Worm (Caenorhabditis elegans): ENCODE data around the gene srd-13.

Gene srd-13

DNA sequence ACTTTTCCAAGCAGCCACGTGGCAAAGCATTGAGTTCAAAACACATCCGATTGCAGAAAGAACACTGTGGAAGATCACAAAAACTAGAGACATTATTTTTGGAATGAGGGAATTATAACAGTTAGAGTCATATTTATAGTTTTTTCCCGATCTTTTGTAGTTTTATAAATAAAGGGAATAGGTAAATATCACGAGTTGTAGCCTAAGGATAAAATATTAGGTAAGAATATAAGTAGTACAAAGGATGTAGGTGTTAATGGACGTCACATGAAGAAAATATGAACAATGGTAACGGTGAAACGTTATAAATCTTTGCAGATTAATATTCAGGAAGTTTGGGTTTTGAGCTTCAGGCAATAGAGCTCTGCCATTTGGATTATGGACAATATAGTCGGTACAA, 39.0 kb upstream of the srd-13 start, which contains the start of gene srd-5:
TSS of gene srd-5 (minus strand) at position 101 of the 400 bp plus-strand sequence.
- no peak for TF ChIP-seq ama-1 (optimal IDR thresholded peaks at IDR 0.05)
- no peak for TF ChIP-seq xbp-1 (tag; optimal IDR thresholded peaks at IDR 0.05)

DNA sequence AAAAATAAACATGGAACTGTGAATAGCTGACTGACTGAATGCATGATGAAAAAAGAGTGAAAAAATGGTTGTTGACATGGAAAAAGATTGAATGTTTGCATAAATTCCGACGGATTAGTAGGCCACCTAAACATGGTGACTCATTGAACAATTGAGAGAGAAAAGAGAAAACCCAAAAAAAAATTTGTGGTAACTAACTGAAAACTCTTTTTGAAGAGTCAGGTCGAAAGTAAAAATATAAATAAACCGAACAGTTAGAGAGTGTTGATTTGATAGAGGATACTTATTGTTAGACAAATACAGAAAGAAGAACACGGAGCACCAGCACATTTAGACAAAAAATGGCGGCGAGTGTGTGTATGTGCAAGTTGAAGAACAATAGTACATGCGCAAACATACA, 35.9 kb upstream of the srd-13 start:
- TF ChIP-seq jun-1 (tag; optimal IDR thresholded peaks at IDR 0.05): no peak
- no peak for TF ChIP-seq pax-3 (tag; optimal IDR thresholded peaks at IDR 0.05)
- no peak for TF ChIP-seq lir-3 (tag; optimal IDR thresholded peaks at IDR 0.05; ENCODE audit: poor library complexity)
- TF ChIP-seq efl-3 (GFP tag; optimal IDR thresholded peaks at IDR 0.05): no peak
- peak; percentile 57 for TF ChIP-seq nhr-85 (tag)
- no peak for TF ChIP-seq tbx-2 (tag; optimal IDR thresholded peaks at IDR 0.05)
- TF ChIP-seq tlp-1 (tag; optimal IDR thresholded peaks at IDR 0.05): no peak
- TF ChIP-seq mdl-1 (tag; optimal IDR thresholded peaks at IDR 0.05): no peak
- TF ChIP-seq unc-98 (GFP tag; IDR thresholded peaks at IDR 0.05): no peak

DNA sequence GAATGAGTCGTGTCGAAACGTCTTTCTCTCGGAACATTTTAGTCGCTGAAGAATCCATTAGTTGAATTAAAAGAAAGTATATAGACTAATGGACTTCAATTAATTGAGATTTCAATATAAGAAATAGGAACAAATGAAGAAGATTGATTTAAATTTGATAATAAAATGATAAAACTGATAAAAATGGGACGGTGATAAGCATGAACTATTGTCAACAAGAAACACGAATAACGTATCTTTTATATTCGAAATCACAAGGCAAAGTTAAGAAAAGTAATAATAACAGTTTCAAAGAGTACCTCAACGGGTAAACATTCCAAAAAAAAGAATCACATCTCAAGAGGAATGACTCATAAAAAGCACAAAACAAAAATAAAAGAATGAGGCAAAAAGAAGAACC, 34.0 kb upstream of the srd-13 start, which contains the start of gene T19E7.6:
TSS of gene T19E7.6 (minus strand) at position 45 of the 400 bp plus-strand sequence.
- TF ChIP-seq snu-23 (GFP tag; optimal IDR thresholded peaks at IDR 0.05) (no peak), elt-3 (tag; optimal IDR thresholded peaks at IDR 0.05) (peak in 1 of 6 experiments; percentile 45)

DNA sequence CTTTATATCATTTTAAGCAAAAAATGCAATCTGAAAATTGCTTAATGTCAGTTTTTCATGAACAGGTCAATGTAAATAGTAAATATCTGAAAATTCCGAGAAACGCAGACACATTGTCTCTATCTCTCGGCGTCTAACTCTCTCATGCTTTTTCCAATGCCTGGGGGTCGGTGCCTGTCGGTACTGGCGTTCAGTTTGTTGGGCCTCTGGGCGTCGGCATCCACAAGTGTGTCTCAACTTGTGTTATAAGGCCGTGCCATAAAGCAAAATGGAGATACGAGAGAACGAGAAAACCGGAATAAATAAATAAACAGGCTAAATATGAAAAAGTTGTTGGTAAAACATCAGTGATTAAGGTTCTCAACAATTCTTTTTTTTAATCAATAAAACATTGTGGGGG, 31.7 kb upstream of the srd-13 start:
- no peak for TF ChIP-seq mab-9 (GFP tag; IDR thresholded peaks at IDR 0.05)
- TF ChIP-seq nhr-28 (tag; optimal IDR thresholded peaks at IDR 0.05): no peak
- peak in 1 of 3 experiments; percentile 4 for TF ChIP-seq ceh-82 (tag; optimal IDR thresholded peaks at IDR 0.05)
- TF ChIP-seq nhr-76 (tag; optimal IDR thresholded peaks at IDR 0.05): no peak
- TF ChIP-seq pqm-1 (tag; optimal IDR thresholded peaks at IDR 0.05): no peak
- no peak for TF ChIP-seq unc-62 (GFP tag; optimal IDR thresholded peaks at IDR 0.05)
- no peak for TF ChIP-seq dsc-1 (tag; optimal IDR thresholded peaks at IDR 0.05)
- peak; percentile 39 for TF ChIP-seq mep-1 (tag; optimal IDR thresholded peaks at IDR 0.05)
- no peak for TF ChIP-seq nhr-77 (tag; optimal IDR thresholded peaks at IDR 0.05)
- peak; percentile 57 for TF ChIP-seq lin-14 (GFP tag; optimal IDR thresholded peaks at IDR 0.05)
- TF ChIP-seq nhr-90 (tag; optimal IDR thresholded peaks at IDR 0.05; ENCODE audit: poor library complexity): no peak
- TF ChIP-seq blmp-1 (tag; optimal IDR thresholded peaks at IDR 0.05): no peak

DNA sequence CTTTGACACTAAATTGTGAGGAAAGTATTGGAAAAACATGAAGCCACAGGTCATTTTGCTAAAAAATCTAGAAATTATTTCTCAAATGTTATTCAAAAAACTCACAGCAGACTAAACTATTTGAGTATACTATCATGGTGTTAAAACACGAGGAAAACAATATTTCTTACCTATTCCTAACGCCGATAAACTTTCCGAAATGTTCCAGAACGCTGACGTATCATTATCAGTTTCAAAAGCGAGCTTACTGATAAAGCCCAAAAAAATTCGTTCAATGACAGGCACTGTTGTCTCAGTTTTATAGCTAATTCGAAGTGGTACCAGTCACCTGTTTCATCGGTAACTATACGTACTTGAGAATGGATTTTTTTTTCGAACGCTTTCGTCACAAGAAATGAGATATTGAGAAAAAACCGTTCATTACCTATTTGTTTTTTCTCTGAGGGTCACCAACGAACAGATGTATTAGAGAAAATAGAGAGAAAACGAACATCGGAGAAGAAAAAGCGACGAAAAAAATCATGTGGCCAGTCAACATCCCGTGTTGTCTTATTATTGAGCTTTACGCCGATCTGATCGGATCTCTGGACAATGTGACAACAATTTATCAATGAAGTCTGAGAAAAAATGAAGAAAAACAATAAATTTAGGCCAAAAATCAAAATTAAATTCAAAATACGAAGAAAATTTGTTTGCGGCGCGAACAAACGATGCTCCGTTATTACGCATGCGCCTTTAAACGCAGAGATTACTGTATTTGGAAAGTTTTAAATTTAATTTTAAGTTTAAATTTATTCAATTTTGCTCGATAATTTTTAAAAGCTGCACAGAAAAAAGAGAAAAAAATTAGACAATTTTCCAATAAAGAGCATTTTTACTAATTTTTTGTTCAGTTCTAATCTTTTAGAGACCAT, 30.9 kb upstream of the srd-13 start:
- TF ChIP-seq zag-1 (tag; optimal IDR thresholded peaks at IDR 0.05): no peak
- no peak for TF ChIP-seq jun-1 (tag; optimal IDR thresholded peaks at IDR 0.05)
- TF ChIP-seq aly-2 (tag; optimal IDR thresholded peaks at IDR 0.05): no peak
- peak; percentile 12 for TF ChIP-seq nhr-71 (tag; optimal IDR thresholded peaks at IDR 0.05)
- TF ChIP-seq C34B4.2 (tag; optimal IDR thresholded peaks at IDR 0.05): no peak
- TF ChIP-seq elt-2 (tag; optimal IDR thresholded peaks at IDR 0.05): peak; percentile 40
- TF ChIP-seq tlp-1 (tag; optimal IDR thresholded peaks at IDR 0.05): no peak
- no peak for TF ChIP-seq fkh-4 (tag; optimal IDR thresholded peaks at IDR 0.05; ENCODE audit: borderline replicate concordance)
- TF ChIP-seq swsn-7 (tag; optimal IDR thresholded peaks at IDR 0.05): no peak
- TF ChIP-seq pag-3 (tag; optimal IDR thresholded peaks at IDR 0.05; ENCODE audit: borderline replicate concordance, insufficient read depth): no peak
- TF ChIP-seq lin-15B (tag; optimal IDR thresholded peaks at IDR 0.05): no peak
- no peak for TF ChIP-seq efl-1 (optimal IDR thresholded peaks at IDR 0.05)
- no peak for TF ChIP-seq efl-1 (GFP tag; optimal IDR thresholded peaks at IDR 0.05 in 1 of 2)
- no peak for TF ChIP-seq unc-130 (tag; optimal IDR thresholded peaks at IDR 0.05)
- no peak for TF ChIP-seq nhr-85 (tag)
- no peak for TF ChIP-seq ceh-90 (tag; optimal IDR thresholded peaks at IDR 0.05)
- TF ChIP-seq elt-3 (tag; optimal IDR thresholded peaks at IDR 0.05): no peak

All from whole organism, L1 larva.